Fruit fly (Drosophila melanogaster) whole organism, pupa: ENCODE data around the gene mbo.
A peak's percentile ranks its signal among the peaks of the same experiment; 100 is the strongest.
"Not testable (repeated sequence)": the region's sequence is repeated elsewhere in the genome, so short reads cannot be mapped to it uniquely, and the experiment has no call there.

Source experiments
- CG10348 ChIP-seq: fragments of 200-800 bp; sonication (Bioruptor generic); IDR thresholded peaks from 2 replicates; pipeline ENCODE4 v1.3.6; 2022; ENCODE audit warnings: missing biosample characterization, missing genetic modification characterization
- CG12605 ChIP-seq: fragments of 200-800 bp; sonication (Bioruptor generic); IDR thresholded peaks from 2 replicates; pipeline ENCODE4 v1.3.6; 2022; ENCODE audit warnings: missing biosample characterization, missing genetic modification characterization
- CG13204 ChIP-seq: fragments of 200-800 bp; sonication (Bioruptor generic); optimal IDR thresholded peaks from 2 replicates; lab custom pipeline; 2018; ENCODE audit warnings: missing biosample characterization, mild to moderate bottlenecking, missing genetic modification characterization, moderate library complexity
- CG14655 ChIP-seq: fragments of 200-800 bp; sonication (Bioruptor generic); optimal IDR thresholded peaks from 3 replicates; lab custom pipeline; 2017; ENCODE audit warnings: mild to moderate bottlenecking, missing biosample characterization, missing genetic modification reagents, missing genetic modification characterization
- CG15710 ChIP-seq: fragments of 200-800 bp; sonication (Bioruptor generic); optimal IDR thresholded peaks from 2 replicates; lab custom pipeline; 2018; ENCODE audit warnings: missing biosample characterization, mild to moderate bottlenecking, missing genetic modification characterization, moderate library complexity
- CG17806 ChIP-seq: fragments of 200-800 bp; sonication (Bioruptor generic); optimal IDR thresholded peaks from 2 replicates; lab custom pipeline; 2018; ENCODE audit warnings: missing biosample characterization, mild to moderate bottlenecking, missing genetic modification characterization, moderate library complexity
- CG32121 ChIP-seq: fragments of 200-800 bp; sonication (Bioruptor generic); IDR thresholded peaks from 2 replicates; pipeline ENCODE4 v1.3.6; 2022; ENCODE audit warnings: missing biosample characterization, missing genetic modification characterization
- CG34367 ChIP-seq: fragments of 200-800 bp; sonication (Bioruptor generic); optimal IDR thresholded peaks from 2 replicates; lab custom pipeline; 2018; ENCODE audit warnings: missing biosample characterization, mild to moderate bottlenecking, missing genetic modification characterization
- CG4496 ChIP-seq: fragments of 200-800 bp; sonication (Bioruptor generic); IDR thresholded peaks from 3 replicates; pipeline ENCODE4 v1.3.6; 2022; ENCODE audit warnings: missing biosample characterization, missing genetic modification characterization
- CG8159 ChIP-seq: fragments of 200-800 bp; sonication (Bioruptor generic); optimal IDR thresholded peaks from 3 replicates; lab custom pipeline; 2018; ENCODE audit warnings: missing biosample characterization, mild to moderate bottlenecking, missing genetic modification characterization, moderate library complexity
- CG8301 ChIP-seq: fragments of 200-800 bp; sonication (Bioruptor generic); optimal IDR thresholded peaks from 2 replicates; lab custom pipeline; 2018; ENCODE audit warnings: missing biosample characterization, mild to moderate bottlenecking, missing genetic modification characterization
- CG9948 ChIP-seq: fragments of 200-800 bp; sonication (Bioruptor generic); optimal IDR thresholded peaks from 2 replicates; lab custom pipeline; 2018; ENCODE audit warnings: missing biosample characterization, mild to moderate bottlenecking, missing genetic modification characterization, moderate library complexity
- D1 ChIP-seq: fragments of 200-800 bp; sonication (Bioruptor generic); optimal IDR thresholded peaks from 2 replicates; lab custom pipeline; 2018; ENCODE audit warnings: missing biosample characterization, mild to moderate bottlenecking, missing genetic modification characterization, moderate library complexity
- EcR ChIP-seq: fragments of 200-800 bp; sonication (Bioruptor generic); optimal IDR thresholded peaks from 3 replicates; lab custom pipeline; 2019; ENCODE audit warnings: missing biosample characterization, missing genetic modification characterization, mild to moderate bottlenecking, moderate library complexity, missing genetic modification reagents
- Ets98B ChIP-seq: fragments of 200-800 bp; sonication (Bioruptor generic); IDR thresholded peaks from 2 replicates; pipeline ENCODE4 v1.3.6; 2022; ENCODE audit warnings: missing biosample characterization, missing genetic modification characterization
- Pif1B ChIP-seq: fragments of 200-800 bp; sonication (Bioruptor generic); optimal IDR thresholded peaks from 3 replicates; lab custom pipeline; 2016; ENCODE audit warnings: missing biosample characterization, missing genetic modification characterization
- Snoo ChIP-seq: fragments of 200-800 bp; sonication (Bioruptor generic); optimal IDR thresholded peaks from 3 replicates; lab custom pipeline; 2017; ENCODE audit warnings: missing biosample characterization, mild to moderate bottlenecking, missing genetic modification characterization, inconsistent platforms
- fd96Ca ChIP-seq: fragments of 200-800 bp; sonication (Bioruptor generic); IDR thresholded peaks from 3 replicates; pipeline ENCODE4 v1.3.6; 2022; ENCODE audit warnings: missing biosample characterization, missing genetic modification characterization
- gl ChIP-seq: fragments of 200-800 bp; sonication (Bioruptor generic); optimal IDR thresholded peaks from 2 replicates; lab custom pipeline; 2018; ENCODE audit warnings: missing biosample characterization, mild to moderate bottlenecking, missing genetic modification characterization
- rn ChIP-seq: fragments of 200-800 bp; sonication (Bioruptor generic); IDR thresholded peaks from 2 replicates; pipeline ENCODE4 v1.3.6; 2022; ENCODE audit warnings: missing biosample characterization, missing genetic modification characterization

Gene mbo

DNA sequence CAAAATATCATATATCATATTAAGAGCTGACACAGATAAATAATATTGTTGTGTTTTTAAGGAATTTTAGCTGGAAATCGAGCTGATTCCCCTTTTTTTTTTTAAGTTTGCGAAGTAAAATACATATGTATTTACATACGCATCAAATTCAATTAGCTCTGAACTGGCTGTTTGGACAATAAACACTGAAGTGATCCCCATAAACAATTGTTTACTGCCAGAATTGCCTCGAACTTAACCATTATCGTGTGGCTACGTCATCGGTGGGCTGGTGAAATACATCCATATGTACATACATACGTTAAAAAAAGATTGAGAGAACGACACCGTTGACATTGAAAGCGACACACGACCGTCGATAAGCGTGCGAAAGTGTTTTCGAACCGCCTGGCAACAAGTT is 37.4 kb upstream of the mbo start:
- no peak for TF ChIP-seq fd96Ca (GFP tag; lab: Robert Waterston, UW)
- no peak for TF ChIP-seq CG9948 (tag; lab: Kevin White, UChicago)
- TF ChIP-seq CG13204: no peak
- no peak for TF ChIP-seq CG8159
- no peak for TF ChIP-seq CG4496 (GFP tag; lab: Robert Waterston, UW)
- TF ChIP-seq CG12605: no peak
- TF ChIP-seq CG8301 (tag; lab: Kevin White, UChicago): no peak
- no peak for TF ChIP-seq gl (tag; lab: Kevin White, UChicago)
- no peak for TF ChIP-seq CG14655 (GFP tag; lab: Kevin White, UChicago)
- no peak for TF ChIP-seq EcR (GFP tag; lab: Kevin White, UChicago)
- no peak for TF ChIP-seq D1 (tag; lab: Kevin White, UChicago)
- no peak for TF ChIP-seq Snoo (tag; lab: Kevin White, UChicago)
- no peak for TF ChIP-seq CG32121 (GFP tag; lab: Robert Waterston, UW)
- TF ChIP-seq rn: no peak
- TF ChIP-seq CG15710: no peak
- no peak for TF ChIP-seq CG10348 (GFP tag; lab: Robert Waterston, UW)
- no peak for TF ChIP-seq CG17806 (tag; lab: Kevin White, UChicago)
- no peak for TF ChIP-seq CG34367 (tag; lab: Kevin White, UChicago)
- no peak for TF ChIP-seq Ets98B (GFP tag; lab: Robert Waterston, UW)
- TF ChIP-seq Pif1B (GFP tag; lab: Kevin White, UChicago): no peak
- TF ChIP-seq, all 21 proteins: peak for 0

DNA sequence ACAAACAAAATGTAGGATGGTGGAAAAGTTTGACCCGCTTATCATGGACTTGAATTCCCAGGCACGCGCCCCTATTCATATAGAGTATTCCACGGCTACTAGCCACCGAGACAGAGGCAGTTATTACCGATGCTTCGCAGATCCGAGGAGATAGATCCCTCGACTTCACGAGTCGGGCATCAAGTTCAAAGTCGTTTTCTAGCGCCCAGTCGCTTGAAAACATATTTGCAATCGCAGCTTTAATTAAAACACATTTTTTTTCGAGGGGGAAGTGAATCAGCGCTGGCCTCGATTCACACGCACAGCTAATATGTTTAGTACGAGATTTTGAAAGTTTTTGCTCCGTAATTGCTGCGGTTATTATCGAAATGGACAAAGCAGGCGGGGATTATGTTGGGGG is 36.4 kb upstream of the mbo start:
- TF ChIP-seq CG4496 (GFP tag; lab: Robert Waterston, UW) (0 out of 3 replicates have a peak, but pooled peaks have one; percentile 13), fd96Ca (GFP tag; lab: Robert Waterston, UW) (no peak), CG8159 (no peak)
- TF ChIP-seq, all 21 proteins: peak for 1

DNA sequence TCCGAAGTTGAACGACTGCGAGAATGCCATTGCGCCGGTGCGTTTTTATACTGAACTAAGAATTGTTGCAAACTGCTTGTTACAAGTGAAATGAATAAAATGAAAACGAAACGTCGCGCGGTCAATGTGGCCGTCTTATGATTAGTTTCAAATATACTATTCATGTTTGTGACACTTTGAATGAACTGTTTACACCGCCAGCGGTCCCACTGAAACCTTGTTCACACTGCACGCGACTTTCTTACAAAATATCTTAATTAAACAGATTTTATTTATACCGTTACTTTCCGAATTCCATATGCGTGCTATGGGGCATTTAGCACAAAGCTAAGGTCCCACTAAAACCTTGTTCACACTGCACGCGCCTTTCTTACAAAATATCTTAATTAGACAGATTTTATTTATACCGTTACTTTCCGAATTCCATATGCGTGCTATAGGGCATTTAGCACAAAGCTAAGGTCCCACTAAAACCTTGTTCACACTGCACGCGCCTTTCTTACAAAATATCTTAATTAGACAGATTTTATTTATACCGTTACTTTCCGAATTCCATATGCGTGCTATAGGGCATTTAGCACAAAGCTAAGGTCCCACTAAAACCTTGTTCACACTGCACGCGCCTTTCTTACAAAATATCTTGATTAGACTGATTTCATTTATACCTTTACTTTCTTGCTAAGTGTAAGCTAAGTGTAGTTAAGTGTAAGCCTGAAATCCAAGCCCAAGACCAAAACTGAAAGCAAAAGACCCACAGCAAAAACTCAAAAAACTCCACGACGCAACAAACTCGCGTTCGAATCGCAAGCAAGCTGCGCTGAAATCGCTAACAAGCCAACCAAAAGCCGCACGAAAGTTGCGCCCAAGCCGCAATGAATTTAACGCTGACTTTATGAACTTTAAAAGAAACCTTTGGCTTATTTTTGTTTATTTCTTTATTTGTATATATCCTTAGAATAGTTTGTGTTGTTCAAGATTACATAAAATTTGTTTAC is 33.6 kb upstream of the mbo start, which contains the start of gene PolQ:
Gene PolQ (minus strand): TSS at position 122 of the 995 bp plus-strand sequence.
- not testable (repeated sequence) for TF ChIP-seq gl (tag; lab: Kevin White, UChicago); CG9948 (tag; lab: Kevin White, UChicago); CG10348 (GFP tag; lab: Robert Waterston, UW)

DNA sequence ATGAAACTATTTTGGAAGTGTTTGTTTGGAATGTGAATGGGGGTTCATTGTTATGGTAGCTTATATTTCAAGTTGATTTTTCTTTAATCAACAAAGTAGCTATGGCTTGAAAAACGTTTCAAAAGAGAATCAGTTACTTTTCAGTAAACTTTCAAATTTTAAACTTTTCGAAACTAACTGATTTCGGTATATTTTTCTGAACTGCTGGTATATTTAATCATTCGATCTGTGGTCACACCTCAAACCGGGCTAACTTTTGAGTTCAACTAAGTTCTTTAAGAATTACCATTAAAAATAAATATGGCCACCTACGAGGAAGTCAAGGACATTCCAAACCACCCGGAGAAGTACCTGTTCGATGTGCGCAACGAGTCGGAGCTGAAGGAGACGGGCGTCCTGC is 26.0 kb upstream of the mbo start, which contains the start of gene CG12279:
Gene CG12279 (plus strand): TSS at position 234 of the 400 bp plus-strand sequence.
- TF ChIP-seq CG32121 (GFP tag; lab: Robert Waterston, UW) (no peak), CG13204 (no peak), Ets98B (GFP tag; lab: Robert Waterston, UW) (no peak), CG8159 (no peak), gl (tag; lab: Kevin White, UChicago) (no peak), CG12605 (no peak), CG17806 (tag; lab: Kevin White, UChicago) (no peak)
- TF ChIP-seq, all 21 proteins: peak for 0

DNA sequence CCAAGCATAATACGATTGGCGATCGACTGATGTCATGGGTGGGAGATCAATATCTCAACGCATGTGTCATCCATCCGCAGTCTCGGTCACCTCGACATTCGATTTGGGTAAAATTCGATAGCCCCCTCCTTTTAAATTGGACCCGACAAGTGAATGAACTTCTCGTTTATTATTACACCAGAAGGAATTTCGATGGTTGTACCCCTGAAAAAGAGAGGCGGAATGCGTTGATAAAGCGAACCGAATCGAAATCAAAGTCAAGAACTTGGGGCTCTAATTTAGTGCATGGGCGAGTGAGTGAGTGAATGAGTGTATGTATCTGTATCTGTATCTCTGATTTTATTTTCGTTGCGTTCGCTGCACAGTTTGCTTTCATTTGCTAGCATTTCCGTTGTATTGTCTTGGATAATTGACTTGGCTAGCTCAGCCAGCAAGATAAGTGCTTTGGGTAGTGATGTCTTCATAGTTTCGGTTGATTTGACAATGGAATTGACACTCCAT is 23.2 kb upstream of the mbo start:
- no peak for TF ChIP-seq Ets98B (GFP tag; lab: Robert Waterston, UW)
- no peak for TF ChIP-seq D1 (tag; lab: Kevin White, UChicago)
- no peak for TF ChIP-seq CG9948 (tag; lab: Kevin White, UChicago)
- TF ChIP-seq CG13204: no peak
- TF ChIP-seq gl (tag; lab: Kevin White, UChicago): no peak
- TF ChIP-seq CG8159: no peak
- TF ChIP-seq CG15710: no peak

DNA sequence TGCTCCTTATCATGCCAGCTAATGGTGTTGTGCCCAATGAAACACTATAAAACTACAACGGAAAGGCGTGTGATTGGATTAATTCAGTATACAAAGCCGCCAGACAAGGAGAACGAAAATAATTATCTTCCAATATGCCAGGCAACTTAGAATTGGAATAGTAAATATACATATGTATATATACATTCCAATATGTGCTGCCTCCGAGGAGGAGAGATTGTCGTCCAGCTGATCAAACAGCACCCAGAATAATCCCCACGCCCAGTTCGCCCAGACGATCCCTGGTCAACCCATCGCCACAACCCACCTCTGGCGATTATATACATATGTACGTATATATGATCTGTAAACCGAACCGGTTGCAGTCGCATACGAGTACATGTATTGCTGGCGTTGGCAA is 22.4 kb upstream of the mbo start:
- TF ChIP-seq CG17806 (tag; lab: Kevin White, UChicago) (no peak), CG12605 (no peak)

DNA sequence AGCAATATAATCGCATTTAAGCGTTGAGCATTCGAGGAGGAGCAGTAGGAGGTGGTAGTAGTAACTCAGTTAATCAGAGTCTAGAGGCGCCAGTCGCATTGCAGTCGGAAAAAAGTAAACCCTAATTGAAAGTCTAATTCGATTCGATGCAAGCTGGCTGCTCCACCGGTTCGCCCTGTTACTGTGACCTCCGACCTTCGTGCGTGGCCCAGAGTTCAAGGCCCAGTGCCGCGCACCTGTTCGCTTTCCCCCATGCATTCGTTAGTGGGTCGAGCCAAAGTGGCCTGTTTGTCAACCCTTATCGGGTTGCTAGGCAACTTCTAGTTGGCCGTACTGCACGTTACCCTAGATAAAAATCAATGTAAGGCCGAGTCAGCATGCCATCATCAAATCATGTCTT is 21.6 kb upstream of the mbo start:
- TF ChIP-seq CG8159 (no peak), CG9948 (tag; lab: Kevin White, UChicago) (no peak), CG14655 (GFP tag; lab: Kevin White, UChicago) (no peak), gl (tag; lab: Kevin White, UChicago) (no peak)
